Worm (Caenorhabditis elegans) whole organism, late embryonic: ENCODE measurements around the gene F28H6.8.

ENCODE experiments used
- F13H6.1 ChIP-seq: sonication (generic microtip); optimal IDR thresholded peaks from 2 replicates; lab custom pipeline; 2016; ENCODE audit warnings: missing genetic modification characterization, missing compliant biosample characterization
- ama-1 ChIP-seq: fragments of 150-350 bp; optimal IDR thresholded peaks from 2 replicates; lab custom pipeline; 2014
- ceh-24 ChIP-seq: sonication (generic microtip); optimal IDR thresholded peaks from 2 replicates; lab custom pipeline; 2016; ENCODE audit warnings: mild to moderate bottlenecking, missing genetic modification characterization, missing compliant biosample characterization
- dmd-4 ChIP-seq: sonication (generic microtip); optimal IDR thresholded peaks from 2 replicates; lab custom pipeline; 2016; ENCODE audit warnings: borderline replicate concordance, missing genetic modification characterization, missing compliant biosample characterization
- gmeb-2 ChIP-seq: sonication (generic microtip); optimal IDR thresholded peaks from 2 replicates; lab custom pipeline; 2016; ENCODE audit warnings: missing genetic modification characterization, inconsistent platforms, missing compliant biosample characterization
- nfya-1 ChIP-seq: sonication (generic microtip); optimal IDR thresholded peaks from 2 replicates; lab custom pipeline; 2017; ENCODE audit warnings: missing genetic modification characterization, mild to moderate bottlenecking, missing compliant biosample characterization, antibody characterized with exemption, moderate library complexity
- pqm-1 ChIP-seq: sonication (generic microtip); optimal IDR thresholded peaks from 2 replicates; lab custom pipeline; 2016; ENCODE audit warnings: missing genetic modification characterization, missing compliant biosample characterization

DNA sequence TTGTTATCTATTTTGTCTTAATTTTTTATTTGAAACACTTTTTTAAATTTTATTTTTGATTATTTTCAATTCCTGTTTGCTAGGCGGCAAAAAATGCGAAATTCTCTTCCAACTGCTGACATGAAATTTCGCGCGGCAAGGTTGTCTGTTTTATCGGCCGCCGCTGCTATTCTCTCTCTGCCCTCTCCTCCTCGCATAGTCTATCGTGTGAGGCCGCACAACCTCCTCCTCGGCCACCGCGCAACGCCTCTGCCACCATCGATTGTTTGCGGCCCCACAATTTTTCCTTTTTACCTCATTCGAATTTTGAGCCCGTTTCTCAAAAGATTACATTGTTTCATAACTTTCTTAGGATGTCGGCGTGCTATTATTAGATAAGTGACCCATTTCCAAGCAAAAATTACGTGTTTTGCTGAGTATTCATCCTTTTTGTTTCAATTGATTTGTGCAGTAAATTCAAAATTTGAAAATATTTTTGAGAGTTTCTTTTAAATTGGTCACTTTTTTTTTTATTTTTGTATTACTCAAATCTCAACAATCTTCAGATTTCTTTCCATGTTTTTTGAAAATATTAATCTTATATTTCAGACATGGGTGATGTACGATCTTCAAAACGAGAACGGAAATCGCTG, 6.7 kb downstream of the F28H6.8 start, which contains the start of gene F28H6.4:
- TF ChIP-seq ama-1 (lab: Kevin White, UChicago) (no peak), nfya-1 (peak; percentile 28), F13H6.1 (tag; lab: Kevin White, UChicago) (no peak), dmd-4 (tag; lab: Kevin White, UChicago) (no peak), gmeb-2 (tag; lab: Kevin White, UChicago) (no peak), pqm-1 (tag; lab: Kevin White, UChicago) (no peak), ceh-24 (no peak)
